Worm (Caenorhabditis elegans): ENCODE data around the gene C27D9.2.

DNA sequence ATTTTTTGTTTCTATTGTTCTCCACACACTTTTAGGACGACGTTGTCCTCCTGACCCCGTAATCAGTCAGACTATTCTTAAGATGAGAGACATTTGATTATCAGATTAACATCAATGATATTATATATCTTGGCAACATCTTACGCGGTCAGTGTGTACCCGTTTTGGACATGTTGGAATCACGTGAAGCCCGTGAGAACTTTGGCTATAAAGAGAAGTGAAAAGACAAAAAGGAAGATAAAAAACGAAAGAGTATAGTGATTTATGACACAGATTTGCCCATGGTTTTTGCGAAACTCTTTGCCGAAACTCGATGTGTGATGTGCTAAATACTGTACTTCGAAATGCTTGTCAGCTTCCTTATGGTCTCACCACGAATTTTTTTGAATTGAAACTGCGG is 11.4 kb downstream of the C27D9.2 start:
- no peak for TF ChIP-seq ama-1 (optimal IDR thresholded peaks at IDR 0.05)
- TF ChIP-seq B0310.2 (tag; optimal IDR thresholded peaks at IDR 0.05), result no peak
